Fruit fly (Drosophila melanogaster): ENCODE measurements around the gene Dredd.

The Dredd gene

DNA sequence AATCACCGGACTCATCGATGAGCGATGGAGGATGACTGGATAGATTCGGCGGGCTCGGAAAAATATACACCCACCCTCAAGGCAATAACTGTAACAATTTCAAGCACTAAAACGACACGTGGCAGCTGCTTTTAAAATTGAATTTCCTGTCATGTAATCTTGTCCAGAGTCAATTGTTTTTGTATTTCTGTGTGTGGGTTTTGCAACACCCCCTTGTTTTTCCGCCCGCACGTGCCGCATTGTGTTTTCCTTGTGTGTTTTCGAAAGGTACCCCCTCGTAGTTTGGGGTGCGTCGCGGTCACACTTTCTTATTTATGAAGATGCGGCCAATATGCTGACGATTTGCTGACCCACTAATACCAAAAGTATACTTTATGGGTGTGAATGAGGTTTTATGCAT, 33.4 kb downstream of the Dredd start:
- no peak for TF ChIP-seq br (GFP tag; optimal IDR thresholded peaks at IDR 0.05)
- TF ChIP-seq GATAd (GFP tag; optimal IDR thresholded peaks at IDR 0.05): no peak
- no peak for TF ChIP-seq N (GFP tag; optimal IDR thresholded peaks at IDR 0.05)
- no peak for TF ChIP-seq lola (GFP tag; optimal IDR thresholded peaks at IDR 0.05)
- TF ChIP-seq psq (GFP tag; optimal IDR thresholded peaks at IDR 0.05): no peak
- no peak for TF ChIP-seq usp (GFP tag; optimal IDR thresholded peaks at IDR 0.05)
- TF ChIP-seq tai (GFP tag; optimal IDR thresholded peaks at IDR 0.05): no peak
- no peak for TF ChIP-seq ey (GFP tag; optimal IDR thresholded peaks at IDR 0.05)
- no peak for TF ChIP-seq sage (GFP tag; optimal IDR thresholded peaks at IDR 0.05)
- no peak for TF ChIP-seq Dfd (GFP tag; optimal IDR thresholded peaks at IDR 0.05)
- TF ChIP-seq jim (GFP tag; optimal IDR thresholded peaks at IDR 0.05): no peak
- no peak for TF ChIP-seq Sp1 (GFP tag; optimal IDR thresholded peaks at IDR 0.05)

DNA sequence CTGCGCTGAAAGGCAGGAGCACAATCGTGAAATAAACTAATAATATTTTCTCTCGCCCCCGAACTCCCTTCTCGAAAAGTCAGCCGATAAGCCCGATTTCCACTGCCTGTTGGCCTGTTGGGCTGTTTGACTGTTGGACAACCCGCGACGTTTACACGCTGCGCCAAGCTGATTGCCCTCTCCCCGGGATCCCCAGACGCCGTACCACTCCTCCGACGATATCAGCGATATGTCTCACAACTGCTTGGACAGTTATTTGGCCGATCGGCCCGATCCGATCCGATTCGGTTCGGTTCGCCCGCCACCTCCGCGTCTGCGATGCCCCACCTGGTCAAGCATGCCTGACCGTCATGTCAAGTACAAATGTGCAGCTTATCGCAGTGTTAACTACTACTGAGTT, 35.6 kb downstream of the Dredd start:
- TF ChIP-seq sage (GFP tag; optimal IDR thresholded peaks at IDR 0.05) (no peak), woc (GFP tag; optimal IDR thresholded peaks at IDR 0.05) (no peak), lola (GFP tag; optimal IDR thresholded peaks at IDR 0.05) (no peak), Abd-B (GFP tag; optimal IDR thresholded peaks at IDR 0.05) (no peak), psq (GFP tag; optimal IDR thresholded peaks at IDR 0.05) (no peak), br (GFP tag; optimal IDR thresholded peaks at IDR 0.05) (no peak), h (GFP tag; optimal IDR thresholded peaks at IDR 0.05) (peak; percentile 21), Mio (GFP tag; optimal IDR thresholded peaks at IDR 0.05) (no peak), GATAd (GFP tag; optimal IDR thresholded peaks at IDR 0.05) (no peak), CrebA (GFP tag; optimal IDR thresholded peaks at IDR 0.05; ENCODE audit: borderline replicate concordance) (no peak), dmrt93B (GFP tag; optimal IDR thresholded peaks at IDR 0.05) (no peak), N (GFP tag; optimal IDR thresholded peaks at IDR 0.05) (no peak), Sp1 (GFP tag; optimal IDR thresholded peaks at IDR 0.05) (no peak), ey (GFP tag; optimal IDR thresholded peaks at IDR 0.05) (no peak), Hr78 (GFP tag; optimal IDR thresholded peaks at IDR 0.05) (no peak), tai (GFP tag; optimal IDR thresholded peaks at IDR 0.05) (no peak), CG9705 (GFP tag; optimal IDR thresholded peaks at IDR 0.05) (no peak), Jra (GFP tag; optimal IDR thresholded peaks at IDR 0.05) (peak; percentile 18), Myc (optimal IDR thresholded peaks at IDR 0.05) (no peak), foxo (GFP tag; optimal IDR thresholded peaks at IDR 0.05) (no peak), OdsH (GFP tag; optimal IDR thresholded peaks at IDR 0.05) (no peak), fru (GFP tag; optimal IDR thresholded peaks at IDR 0.05) (peak; percentile 14), sv (GFP tag; optimal IDR thresholded peaks at IDR 0.05) (no peak), Vsx2 (GFP tag; optimal IDR thresholded peaks at IDR 0.05; ENCODE audit: partially characterized antibody) (no peak), jim (GFP tag; optimal IDR thresholded peaks at IDR 0.05) (no peak), Rel (GFP tag; optimal IDR thresholded peaks at IDR 0.05) (no peak), Rel (tag; optimal IDR thresholded peaks at IDR 0.05) (peak; percentile 22), Dif (GFP tag; optimal IDR thresholded peaks at IDR 0.05; ENCODE audit: partially characterized antibody) (no peak), Hnf4 (GFP tag; optimal IDR thresholded peaks at IDR 0.05) (peak; percentile 21), dsf (GFP tag; optimal IDR thresholded peaks at IDR 0.05; ENCODE audit: borderline replicate concordance) (no peak)

dm6 chrX:598322-599057, 36.9 kb downstream of the Dredd start:
- TF ChIP-seq Myc (optimal IDR thresholded peaks at IDR 0.05) (no peak), Dfd (GFP tag; optimal IDR thresholded peaks at IDR 0.05) (no peak), rgr (GFP tag; optimal IDR thresholded peaks at IDR 0.05) (peak; percentile 12)

DNA sequence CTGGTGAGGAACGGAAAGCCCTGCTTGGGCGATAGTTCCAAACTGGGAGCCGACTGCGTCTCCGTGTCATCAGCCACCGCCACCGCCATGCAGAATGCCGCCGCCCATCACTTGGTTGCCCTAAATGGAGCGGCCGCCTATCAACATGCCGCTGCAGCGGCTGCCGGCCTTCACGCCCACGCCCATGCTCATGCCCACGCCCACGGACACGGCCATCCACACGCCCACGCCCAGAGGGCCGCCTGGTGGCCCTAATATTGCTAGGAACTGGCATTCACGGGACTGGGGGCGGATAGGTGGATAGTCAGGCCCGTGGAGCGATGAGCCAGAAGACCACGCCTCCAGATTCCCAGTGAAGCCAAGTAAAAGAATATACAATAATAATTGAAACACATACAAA, 38.3 kb downstream of the Dredd start:
- TF ChIP-seq Myc (optimal IDR thresholded peaks at IDR 0.05) (no peak), ey (GFP tag; optimal IDR thresholded peaks at IDR 0.05) (no peak), sage (GFP tag; optimal IDR thresholded peaks at IDR 0.05) (no peak), jim (GFP tag; optimal IDR thresholded peaks at IDR 0.05) (no peak), N (GFP tag; optimal IDR thresholded peaks at IDR 0.05) (no peak), Rel (GFP tag; optimal IDR thresholded peaks at IDR 0.05) (no peak), Rel (tag; optimal IDR thresholded peaks at IDR 0.05) (no peak), Hnf4 (GFP tag; optimal IDR thresholded peaks at IDR 0.05) (no peak), lola (GFP tag; optimal IDR thresholded peaks at IDR 0.05) (no peak), CG9705 (GFP tag; optimal IDR thresholded peaks at IDR 0.05) (no peak), CG32264 (GFP tag; optimal IDR thresholded peaks at IDR 0.05) (no peak), Dif (GFP tag; optimal IDR thresholded peaks at IDR 0.05; ENCODE audit: partially characterized antibody) (no peak), foxo (GFP tag; optimal IDR thresholded peaks at IDR 0.05) (no peak), OdsH (GFP tag; optimal IDR thresholded peaks at IDR 0.05) (no peak)

All from whole organism, wandering third instar larva.